Worm (Caenorhabditis elegans) whole organism, young adult: ENCODE results near the gene ykt-6.

Source experiments
- F33H1.4 ChIP-seq: fragments of 200-800 bp; sonication (Bioruptor generic); IDR thresholded peaks from 2 replicates; pipeline ENCODE4 v1.3.6; 2022; ENCODE audit warnings: missing genetic modification reagents, missing genetic modification characterization, missing compliant biosample characterization
- F39B2.1 ChIP-seq: fragments of 200-800 bp; sonication (Bioruptor generic); IDR thresholded peaks from 2 replicates; pipeline ENCODE4 v1.3.6; 2022; ENCODE audit warnings: missing genetic modification reagents, missing genetic modification characterization, missing compliant biosample characterization
- F57A8.1 ChIP-seq: fragments of 200-800 bp; sonication (Bioruptor generic); optimal IDR thresholded peaks from 2 replicates; lab custom pipeline; 2018; ENCODE audit warnings: mild to moderate bottlenecking, missing genetic modification characterization, moderate library complexity, missing compliant biosample characterization
- T26A5.8 ChIP-seq: sonication (generic microtip); optimal IDR thresholded peaks from 2 replicates; lab custom pipeline; 2016; ENCODE audit warnings: missing genetic modification characterization, missing compliant biosample characterization
- Y79H2A.3 ChIP-seq: fragments of 200-800 bp; sonication (Bioruptor generic); conservative IDR thresholded peaks from 2 replicates; pipeline ENCODE4 v1.3.6; 2022; ENCODE audit warnings: missing genetic modification reagents, missing genetic modification characterization, missing compliant biosample characterization
- athp-1 ChIP-seq: sonication (generic microtip); optimal IDR thresholded peaks from 2 replicates; lab custom pipeline; 2017; ENCODE audit warnings: mild to moderate bottlenecking, missing genetic modification characterization, missing compliant biosample characterization
- attf-6 ChIP-seq: fragments of 200-800 bp; sonication (Bioruptor generic); IDR thresholded peaks from 2 replicates; pipeline ENCODE4 v1.3.6; 2022; ENCODE audit warnings: missing genetic modification reagents, missing genetic modification characterization, missing compliant biosample characterization
- ceh-58 ChIP-seq: fragments of 200-800 bp; sonication (Bioruptor generic); IDR thresholded peaks from 2 replicates; pipeline ENCODE4 v1.3.6; 2022; ENCODE audit warnings: missing genetic modification characterization, missing compliant biosample characterization
- ceh-79 ChIP-seq: sonication (generic microtip); optimal IDR thresholded peaks from 2 replicates; lab custom pipeline; 2017; ENCODE audit warnings: mild to moderate bottlenecking, missing genetic modification characterization, missing compliant biosample characterization
- dpff-1 ChIP-seq: sonication (generic microtip); optimal IDR thresholded peaks from 2 replicates; lab custom pipeline; 2017; ENCODE audit warnings: mild to moderate bottlenecking, missing genetic modification characterization, missing compliant biosample characterization
- dpl-1 ChIP-seq: fragments of 150-350 bp; optimal IDR thresholded peaks from 2 replicates; lab custom pipeline; 2014; ENCODE audit warnings: missing biosample characterization, missing genetic modification reagents, missing genetic modification characterization
- egrh-3 ChIP-seq: fragments of 200-800 bp; sonication (Bioruptor generic); IDR thresholded peaks from 2 replicates; pipeline ENCODE4 v1.3.6; 2022; ENCODE audit warnings: missing genetic modification reagents, missing genetic modification characterization, missing compliant biosample characterization
- ets-4 ChIP-seq: fragments of 200-800 bp; sonication (Bioruptor generic); optimal IDR thresholded peaks from 2 replicates; lab custom pipeline; 2018; ENCODE audit warnings: mild to moderate bottlenecking, missing genetic modification characterization, missing compliant biosample characterization
- hlh-26 ChIP-seq: fragments of 200-800 bp; sonication (Bioruptor generic); conservative IDR thresholded peaks from 2 replicates; pipeline ENCODE4 v1.3.6; 2022; ENCODE audit warnings: missing genetic modification reagents, missing genetic modification characterization, missing compliant biosample characterization
- let-607 ChIP-seq, 2 experiments: fragments of 200-800 bp in 1 of 2; sonication (Bioruptor generic) in 1 of 2; sonication (generic microtip) in 1 of 2; optimal IDR thresholded peaks; 2 replicates each; lab custom pipeline; 2016 to 2018; ENCODE audit warnings: mild to moderate bottlenecking in 2 of 2, missing compliant biosample characterization in 2 of 2, missing genetic modification characterization in 2 of 2, moderate library complexity in 2 of 2, missing genotype in 1 of 2
- lin-40 ChIP-seq: sonication (generic microtip); optimal IDR thresholded peaks from 2 replicates; lab custom pipeline; 2016; ENCODE audit warnings: missing genetic modification characterization, mild to moderate bottlenecking, missing compliant biosample characterization, missing genotype, missing genetic modification reagents
- lsy-27 ChIP-seq: sonication (generic microtip); optimal IDR thresholded peaks from 2 replicates; lab custom pipeline; 2017; ENCODE audit warnings: missing genetic modification characterization, mild to moderate bottlenecking, missing compliant biosample characterization, antibody characterized with exemption, missing genotype, borderline replicate concordance; ENCODE audit not compliant: insufficient read depth
- madf-10 ChIP-seq: sonication (generic microtip); optimal IDR thresholded peaks from 2 replicates; lab custom pipeline; 2016; ENCODE audit warnings: mild to moderate bottlenecking, missing genetic modification characterization, missing compliant biosample characterization
- nhr-80 ChIP-seq: sonication (generic microtip); optimal IDR thresholded peaks from 2 replicates; lab custom pipeline; 2016; ENCODE audit warnings: missing genetic modification characterization, missing compliant biosample characterization
- pbrm-1 ChIP-seq: fragments of 200-800 bp; sonication (Bioruptor generic); IDR thresholded peaks from 2 replicates; pipeline ENCODE4 v1.3.6; 2022; ENCODE audit warnings: missing genetic modification reagents, missing genetic modification characterization, missing compliant biosample characterization
- pha-4 ChIP-seq: fragments of 150-350 bp; sonication (generic microtip); optimal IDR thresholded peaks from 2 replicates; lab custom pipeline; 2014; ENCODE audit warnings: missing biosample characterization, missing genetic modification reagents, missing genetic modification characterization
- rec-8 ChIP-seq, 2 experiments: sonication (generic microtip); optimal IDR thresholded peaks; 2 replicates each; lab custom pipeline; 2016; ENCODE audit warnings: mild to moderate bottlenecking in 2 of 2, missing genetic modification characterization in 2 of 2, missing genetic modification reagents in 2 of 2, missing genotype in 2 of 2, missing biosample characterization in 1 of 2, missing compliant biosample characterization in 1 of 2, moderate library complexity in 1 of 2
- sea-2 ChIP-seq: fragments of 200-800 bp; sonication (Bioruptor generic); IDR thresholded peaks from 2 replicates; pipeline ENCODE4 v1.3.6; 2022; ENCODE audit warnings: missing genetic modification characterization, missing compliant biosample characterization
- snpc-1.1 ChIP-seq: sonication (generic microtip); optimal IDR thresholded peaks from 2 replicates; lab custom pipeline; 2017; ENCODE audit warnings: missing genetic modification characterization, mild to moderate bottlenecking, missing compliant biosample characterization, antibody characterized with exemption, moderate library complexity, missing genotype, missing genetic modification reagents; ENCODE audit not compliant: insufficient read depth
- tbx-9 ChIP-seq: sonication (generic microtip); optimal IDR thresholded peaks from 2 replicates; lab custom pipeline; 2016; ENCODE audit warnings: borderline replicate concordance, missing genetic modification characterization, inconsistent platforms, missing compliant biosample characterization
- zim-3 ChIP-seq: sonication (generic microtip); optimal IDR thresholded peaks from 2 replicates; lab custom pipeline; 2017; ENCODE audit warnings: mild to moderate bottlenecking, missing genetic modification characterization, moderate library complexity, missing compliant biosample characterization
- ztf-18 ChIP-seq: sonication (generic microtip); optimal IDR thresholded peaks from 2 replicates; lab custom pipeline; 2016; ENCODE audit warnings: missing genotype, mild to moderate bottlenecking, missing genetic modification characterization, missing compliant biosample characterization
- ztf-28 ChIP-seq: fragments of 200-800 bp; sonication (Bioruptor generic); IDR thresholded peaks from 2 replicates; pipeline ENCODE4 v1.3.6; 2022; ENCODE audit warnings: missing genetic modification reagents, missing genetic modification characterization, missing compliant biosample characterization

The ykt-6 gene

ce11 chrIII:7323331-7323730 lies 35.9 kb upstream of the ykt-6 start:
- TF ChIP-seq nhr-80, result peak; percentile 24
- TF ChIP-seq lsy-27 (tag; lab: Kevin White, UChicago), result no peak

- no peak for TF ChIP-seq zim-3 (tag; lab: Kevin White, UChicago)
- no peak for TF ChIP-seq ets-4
- peak; percentile 7 for TF ChIP-seq pha-4 (tag; lab: Kevin White, UChicago)
- TF ChIP-seq, all 124 proteins: peak for 1
Measured at ce11 chrIII:7322018-7322417, 34.6 kb upstream of the ykt-6 start.

- no peak for TF ChIP-seq egrh-3 (GFP tag; lab: Robert Waterston, UW)
- peak; percentile 30 for TF ChIP-seq nhr-80
- TF ChIP-seq, all 124 proteins: peak for 1
Measured at ce11 chrIII:7319390-7319789, 32.0 kb upstream of the ykt-6 start, which contains the start of gene F56C9.8. TSS of gene F56C9.8 (minus strand) at chrIII:7319509.

ce11 chrIII:7317354-7317753 lies 30.0 kb upstream of the ykt-6 start:
- TF ChIP-seq madf-10, result no peak
- no peak for TF ChIP-seq athp-1 (tag; lab: Kevin White, UChicago)
- TF ChIP-seq lin-40, result no peak
- TF ChIP-seq tbx-9 (tag; lab: Kevin White, UChicago), result no peak
- no peak for TF ChIP-seq attf-6
- TF ChIP-seq nhr-80, result peak; percentile 63
- TF ChIP-seq sea-2 (GFP tag; lab: Robert Waterston, UW), result no peak

ce11 chrIII:7314927-7315547 lies 27.6 kb upstream of the ykt-6 start, which contains the start of gene nspg-6:
TSS of gene nspg-6 (minus strand) at chrIII:7314977.
- TF ChIP-seq F57A8.1 (GFP tag; lab: Kevin White, UChicago), result no peak
- TF ChIP-seq hlh-26 (GFP tag; lab: Robert Waterston, UW), result no peak
- no peak for TF ChIP-seq T26A5.8 (tag; lab: Kevin White, UChicago)
- peak; percentile 75 for TF ChIP-seq nhr-80
- TF ChIP-seq zim-3 (tag; lab: Kevin White, UChicago), result no peak
- TF ChIP-seq dpl-1 (GFP tag; lab: Kevin White, UChicago), result no peak
- TF ChIP-seq, all 124 proteins: peak for 1

ce11 chrIII:7314473-7314872 lies 27.1 kb upstream of the ykt-6 start:
- TF ChIP-seq T26A5.8 (tag; lab: Kevin White, UChicago) (no peak), ztf-18 (tag; lab: Kevin White, UChicago) (no peak), snpc-1.1 (tag; lab: Kevin White, UChicago) (no peak), F39B2.1 (GFP tag; lab: Robert Waterston, UW) (no peak), egrh-3 (GFP tag; lab: Robert Waterston, UW) (no peak), rec-8 (tag; optimal IDR thresholded peaks at IDR 0.05; lab: Kevin White, UChicago) (no peak), dpff-1 (tag; lab: Kevin White, UChicago) (no peak), pbrm-1 (GFP tag; lab: Robert Waterston, UW) (no peak), F33H1.4 (no peak), ceh-79 (tag; lab: Kevin White, UChicago) (no peak), Y79H2A.3 (GFP tag; lab: Robert Waterston, UW) (no peak), let-607 (tag; optimal IDR thresholded peaks at IDR 0.05; lab: Kevin White, UChicago) (no peak), ztf-28 (GFP tag; lab: Robert Waterston, UW) (no peak), ceh-58 (GFP tag; lab: Robert Waterston, UW) (no peak)
